Worm (Caenorhabditis elegans) whole organism, L3 larva: ENCODE measurements around the gene Y54F10BM.23.

Source experiments
- R02D3.7 ChIP-seq: fragments of 150-350 bp; optimal IDR thresholded peaks from 2 replicates; lab custom pipeline; 2014; ENCODE audit warnings: missing biosample characterization, missing genetic modification characterization
- aly-2 ChIP-seq: fragments of 150-350 bp; optimal IDR thresholded peaks from 2 replicates; lab custom pipeline; 2014; ENCODE audit warnings: missing biosample characterization, missing genetic modification characterization
- ama-1 ChIP-seq: fragments of 150-350 bp; optimal IDR thresholded peaks from 2 replicates; lab custom pipeline; 2018
- ceh-16 ChIP-seq: sonication (generic microtip); optimal IDR thresholded peaks from 2 replicates; lab custom pipeline; 2017; ENCODE audit warnings: missing biosample characterization, missing genetic modification characterization
- ceh-28 ChIP-seq: fragments of 150-350 bp; optimal IDR thresholded peaks from 2 replicates; lab custom pipeline; 2014; ENCODE audit warnings: missing biosample characterization, missing genetic modification reagents, missing genetic modification characterization
- ceh-82 ChIP-seq: fragments of 150-350 bp; optimal IDR thresholded peaks from 2 replicates; lab custom pipeline; 2014; ENCODE audit warnings: missing biosample characterization, missing genetic modification characterization
- ceh-9 ChIP-seq: sonication (generic microtip); optimal IDR thresholded peaks from 2 replicates; lab custom pipeline; 2018; ENCODE audit warnings: missing biosample characterization, missing genetic modification characterization
- elt-2 ChIP-seq: sonication (generic microtip); optimal IDR thresholded peaks from 2 replicates; lab custom pipeline; 2016; ENCODE audit warnings: missing genetic modification reagents, mild to moderate bottlenecking, missing genetic modification characterization, missing compliant biosample characterization
- elt-3 ChIP-seq, 3 experiments: fragments of 150-350 bp in 1 of 3; sonication (generic microtip) in 2 of 3; optimal IDR thresholded peaks; 2 replicates in 2 of 3; 4 replicates in 1 of 3; lab custom pipeline; 2014 to 2017; ENCODE audit warnings: missing biosample characterization in 3 of 3, missing genetic modification characterization in 3 of 3
- fkh-10 ChIP-seq: sonication (generic microtip); optimal IDR thresholded peaks from 2 replicates; lab custom pipeline; 2017; ENCODE audit warnings: missing biosample characterization, missing genetic modification reagents, missing genetic modification characterization
- fkh-2 ChIP-seq: fragments of 150-350 bp; optimal IDR thresholded peaks from 2 replicates; lab custom pipeline; 2014; ENCODE audit warnings: missing biosample characterization, missing genetic modification reagents, missing genetic modification characterization
- fos-1 ChIP-seq: fragments of 150-350 bp; optimal IDR thresholded peaks from 2 replicates; lab custom pipeline; 2014; ENCODE audit warnings: missing biosample characterization, missing genetic modification characterization
- hmg-11 ChIP-seq: sonication (generic microtip); optimal IDR thresholded peaks from 2 replicates; lab custom pipeline; 2016; ENCODE audit warnings: missing genetic modification characterization, missing compliant biosample characterization
- jun-1 ChIP-seq: fragments of 150-350 bp; optimal IDR thresholded peaks from 2 replicates; lab custom pipeline; 2014; ENCODE audit warnings: missing biosample characterization, missing genetic modification reagents, missing genetic modification characterization
- lin-15B ChIP-seq: fragments of 150-350 bp; optimal IDR thresholded peaks from 2 replicates; lab custom pipeline; 2014; ENCODE audit warnings: missing biosample characterization, missing genetic modification characterization
- lin-39 ChIP-seq: fragments of 150-350 bp; optimal IDR thresholded peaks from 2 replicates; lab custom pipeline; 2018; ENCODE audit warnings: missing biosample characterization, missing genetic modification reagents, missing genetic modification characterization
- lsy-12 ChIP-seq: sonication (generic microtip); optimal IDR thresholded peaks from 2 replicates; lab custom pipeline; 2016; ENCODE audit warnings: mild to moderate bottlenecking, missing genetic modification characterization, missing compliant biosample characterization
- mdl-1 ChIP-seq: fragments of 150-350 bp; optimal IDR thresholded peaks from 2 replicates; lab custom pipeline; 2014; ENCODE audit warnings: missing biosample characterization, missing genetic modification characterization
- mml-1 ChIP-seq: fragments of 150-350 bp; sonication (generic microtip); optimal IDR thresholded peaks from 3 replicates; lab custom pipeline; 2014; ENCODE audit warnings: missing biosample characterization, missing genetic modification characterization
- nfya-1 ChIP-seq: sonication (generic microtip); optimal IDR thresholded peaks from 2 replicates; lab custom pipeline; 2017; ENCODE audit warnings: missing genetic modification characterization, mild to moderate bottlenecking, missing compliant biosample characterization, antibody characterized with exemption, moderate library complexity; ENCODE audit not compliant: insufficient read depth
- nhr-11 ChIP-seq: fragments of 150-350 bp; optimal IDR thresholded peaks from 2 replicates; lab custom pipeline; 2014; ENCODE audit warnings: missing biosample characterization, missing genetic modification characterization
- nhr-23 ChIP-seq: fragments of 150-350 bp; optimal IDR thresholded peaks from 2 replicates; lab custom pipeline; 2014; ENCODE audit warnings: missing biosample characterization, missing genetic modification reagents, missing genetic modification characterization
- nhr-237 ChIP-seq: fragments of 150-350 bp; optimal IDR thresholded peaks from 2 replicates; lab custom pipeline; 2014; ENCODE audit warnings: missing biosample characterization, missing genetic modification characterization
- nhr-28 ChIP-seq: fragments of 150-350 bp; optimal IDR thresholded peaks from 2 replicates; lab custom pipeline; 2014; ENCODE audit warnings: missing biosample characterization, missing genetic modification characterization
- nhr-43 ChIP-seq: sonication (generic microtip); optimal IDR thresholded peaks from 2 replicates; lab custom pipeline; 2016; ENCODE audit warnings: mild to moderate bottlenecking, missing genetic modification characterization, missing compliant biosample characterization; ENCODE audit not compliant: poor library complexity, severe bottlenecking
- nhr-76 ChIP-seq: fragments of 150-350 bp; sonication (generic microtip); optimal IDR thresholded peaks from 5 replicates; lab custom pipeline; 2014; ENCODE audit warnings: missing biosample characterization, missing genetic modification characterization
- nhr-77 ChIP-seq: fragments of 150-350 bp; optimal IDR thresholded peaks from 2 replicates; lab custom pipeline; 2014; ENCODE audit warnings: missing biosample characterization, missing genetic modification characterization
- pha-4 ChIP-seq: fragments of 150-350 bp; optimal IDR thresholded peaks from 2 replicates; lab custom pipeline; 2014; ENCODE audit warnings: missing biosample characterization, missing genetic modification reagents, missing genetic modification characterization
- pqm-1 ChIP-seq: fragments of 150-350 bp; optimal IDR thresholded peaks from 2 replicates; lab custom pipeline; 2017; ENCODE audit warnings: missing biosample characterization, missing genetic modification characterization, inconsistent platforms
- sea-2 ChIP-seq: fragments of 150-350 bp; sonication (generic microtip); optimal IDR thresholded peaks from 4 replicates; lab custom pipeline; 2014; ENCODE audit warnings: missing biosample characterization, missing genetic modification reagents, missing genetic modification characterization
- skn-1 ChIP-seq: fragments of 150-350 bp; optimal IDR thresholded peaks from 2 replicates; lab custom pipeline; 2014; ENCODE audit warnings: missing biosample characterization, missing genetic modification characterization
- tbx-2 ChIP-seq: sonication (generic microtip); optimal IDR thresholded peaks from 2 replicates; lab custom pipeline; 2016; ENCODE audit warnings: mild to moderate bottlenecking, missing genetic modification characterization, missing compliant biosample characterization
- unc-39 ChIP-seq: sonication (generic microtip); optimal IDR thresholded peaks from 4 replicates; lab custom pipeline; 2017; ENCODE audit warnings: missing biosample characterization, missing genetic modification characterization
- ztf-11 ChIP-seq: fragments of 150-350 bp; optimal IDR thresholded peaks from 2 replicates; lab custom pipeline; 2014; ENCODE audit warnings: missing biosample characterization, missing genetic modification characterization
- ztf-4 ChIP-seq: fragments of 150-350 bp; optimal IDR thresholded peaks from 2 replicates; lab custom pipeline; 2014; ENCODE audit warnings: missing biosample characterization, missing genetic modification characterization

Y54F10BM.23 gene

DNA sequence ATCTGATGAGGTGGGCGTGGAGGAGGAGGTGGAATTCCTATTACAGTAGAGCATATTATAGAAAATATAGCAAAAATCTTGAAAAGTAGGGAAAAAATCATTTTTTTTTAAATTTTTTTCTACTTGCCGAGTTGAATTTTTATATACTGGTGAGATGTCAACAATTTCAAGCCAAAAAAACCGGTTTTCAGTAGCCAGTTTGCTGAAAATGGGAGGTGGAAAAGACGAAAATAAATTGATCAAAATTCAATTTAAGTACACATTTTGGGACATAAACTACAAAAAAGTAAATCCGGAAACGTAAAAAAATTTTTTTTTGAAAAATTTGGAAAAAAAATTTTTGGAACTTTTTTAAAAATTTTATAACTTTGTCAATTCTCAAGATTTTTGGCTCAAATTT is at the start of gene Y54F10BM.23:
Gene Y54F10BM.23, minus strand, starts transcription at position 101 of the 400 bp plus-strand sequence.
- no peak for TF ChIP-seq R02D3.7
- TF ChIP-seq nhr-76 (tag; lab: Kevin White, UChicago): no peak
- no peak for TF ChIP-seq ztf-4 (tag; lab: Kevin White, UChicago)
- TF ChIP-seq hmg-11 (tag; lab: Kevin White, UChicago): no peak
- TF ChIP-seq lsy-12 (tag; lab: Kevin White, UChicago): no peak
- TF ChIP-seq nhr-11: no peak
- no peak for TF ChIP-seq ceh-9

ce11 chrIII:2328612-2329011 is 49.3 kb upstream of the Y54F10BM.23 start:
- TF ChIP-seq unc-39 (tag; lab: Kevin White, UChicago): no peak
- peak; percentile 86 for TF ChIP-seq ceh-28 (tag; lab: Kevin White, UChicago)
- TF ChIP-seq, all 47 proteins: peak for 1

DNA sequence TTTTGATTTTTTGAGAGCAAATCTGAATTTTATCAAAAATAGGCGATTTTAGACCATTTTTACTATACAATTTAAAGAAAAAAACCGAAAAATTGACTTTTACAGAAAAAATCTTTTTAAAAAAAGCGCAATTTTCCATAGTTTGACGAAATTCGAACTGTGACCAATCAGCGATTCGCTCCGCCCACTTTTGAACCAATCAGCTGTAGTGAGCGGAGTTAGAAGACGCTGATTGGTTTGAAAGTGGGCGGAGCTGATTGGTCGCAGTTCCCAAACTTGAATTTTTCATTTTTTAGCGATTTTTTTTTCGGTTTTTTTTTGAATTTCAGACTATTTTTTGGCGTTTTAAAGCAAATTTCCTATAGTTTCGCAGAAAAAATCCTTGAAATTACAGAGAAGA is 45.3 kb upstream of the Y54F10BM.23 start:
- TF ChIP-seq ztf-4 (tag; lab: Kevin White, UChicago) (no peak), lin-39 (tag; lab: Kevin White, UChicago) (no peak), nfya-1 (tag; lab: Kevin White, UChicago) (peak; percentile 89), elt-2 (tag; lab: Kevin White, UChicago) (no peak), ceh-82 (tag; lab: Kevin White, UChicago) (no peak)

- TF ChIP-seq fkh-2 (tag; lab: Kevin White, UChicago) (no peak), tbx-2 (tag; lab: Kevin White, UChicago) (no peak), nfya-1 (tag; lab: Kevin White, UChicago) (no peak), hmg-11 (tag; lab: Kevin White, UChicago) (no peak), nhr-23 (tag; lab: Kevin White, UChicago) (no peak), fkh-10 (GFP tag; lab: Kevin White, UChicago) (no peak), unc-39 (tag; lab: Kevin White, UChicago) (no peak), aly-2 (no peak), ztf-11 (no peak), sea-2 (GFP tag; lab: Kevin White, UChicago) (no peak)
Measured at ce11 chrIII:2316439-2316838, 37.1 kb upstream of the Y54F10BM.23 start.

ce11 chrIII:2314678-2315077 is 35.3 kb upstream of the Y54F10BM.23 start:
- TF ChIP-seq hmg-11 (tag; lab: Kevin White, UChicago) (no peak), lsy-12 (tag; lab: Kevin White, UChicago) (no peak), skn-1 (tag; lab: Kevin White, UChicago) (no peak)

- TF ChIP-seq R02D3.7: no peak
- TF ChIP-seq hmg-11 (tag; lab: Kevin White, UChicago): peak; percentile 51
- peak; percentile 24 for TF ChIP-seq pha-4 (tag; lab: Kevin White, UChicago)
Measured at ce11 chrIII:2313985-2314494, 34.7 kb upstream of the Y54F10BM.23 start, which contains the start of the genes fbxa-66 and iffb-1. TSS of gene fbxa-66 (minus strand) at chrIII:2314035. TSS of gene iffb-1 (plus strand) at chrIII:2314436.

ce11 chrIII:2310996-2311395 is 31.6 kb upstream of the Y54F10BM.23 start:
- TF ChIP-seq lsy-12 (tag; lab: Kevin White, UChicago) (no peak), pha-4 (tag; lab: Kevin White, UChicago) (peak; percentile 23), pqm-1 (tag; lab: Kevin White, UChicago) (peak; percentile 4), nfya-1 (tag; lab: Kevin White, UChicago) (no peak), nhr-77 (tag; lab: Kevin White, UChicago) (no peak), mdl-1 (tag; lab: Kevin White, UChicago) (no peak), elt-2 (tag; lab: Kevin White, UChicago) (peak; percentile 50)

- no peak for TF ChIP-seq mdl-1 (tag; lab: Kevin White, UChicago)
- no peak for TF ChIP-seq ztf-4 (tag; lab: Kevin White, UChicago)
- no peak for TF ChIP-seq nhr-23 (tag; lab: Kevin White, UChicago)
- no peak for TF ChIP-seq lin-15B (tag; lab: Kevin White, UChicago)
- TF ChIP-seq mml-1 (tag; lab: Kevin White, UChicago): no peak
- no peak for TF ChIP-seq fkh-2 (tag; lab: Kevin White, UChicago)
- no peak for TF ChIP-seq lsy-12 (tag; lab: Kevin White, UChicago)
- no peak for TF ChIP-seq jun-1 (tag; lab: Kevin White, UChicago)
- no peak for TF ChIP-seq fkh-10 (GFP tag; lab: Kevin White, UChicago)
- TF ChIP-seq nhr-43 (tag; lab: Kevin White, UChicago): no peak
- no peak for TF ChIP-seq nhr-237 (tag; lab: Kevin White, UChicago)
- TF ChIP-seq ceh-16 (tag; lab: Kevin White, UChicago): no peak
- TF ChIP-seq pqm-1 (tag; lab: Kevin White, UChicago): no peak
- no peak for TF ChIP-seq elt-3 (tag; optimal IDR thresholded peaks at IDR 0.05; lab: Kevin White, UChicago)
- no peak for TF ChIP-seq fos-1 (tag; lab: Kevin White, UChicago)
- TF ChIP-seq nhr-28 (tag; lab: Kevin White, UChicago): no peak
- TF ChIP-seq ama-1 (lab: Kevin White, UChicago): no peak
- no peak for TF ChIP-seq hmg-11 (tag; lab: Kevin White, UChicago)
- no peak for TF ChIP-seq ceh-28 (tag; lab: Kevin White, UChicago)
- TF ChIP-seq, all 47 proteins: peak for 0
Measured at ce11 chrIII:2308026-2308425, 28.7 kb upstream of the Y54F10BM.23 start, which contains the start of the genes fbxa-1 and Y54F10BM.20. TSS of gene fbxa-1 (minus strand) at chrIII:2308126. TSS of gene Y54F10BM.20 (plus strand) at chrIII:2308256.
